Worm (Caenorhabditis elegans) whole organism, young adult: Measurements from ENCODE around the gene zhit-1.

Experiments
- B0019.2 ChIP-seq: fragments of 200-800 bp; sonication (Bioruptor generic); conservative IDR thresholded peaks from 2 replicates; pipeline ENCODE4 v1.3.6; 2022; ENCODE audit warnings: missing genetic modification reagents, missing genetic modification characterization, missing compliant biosample characterization
- Y53F4B.3 ChIP-seq: fragments of 200-800 bp; sonication (Bioruptor generic); IDR thresholded peaks from 2 replicates; pipeline ENCODE4 v1.3.6; 2022; ENCODE audit warnings: missing genetic modification reagents, missing genetic modification characterization, missing compliant biosample characterization
- akir-1 ChIP-seq: fragments of 200-800 bp; sonication (Bioruptor generic); optimal IDR thresholded peaks from 2 replicates; lab custom pipeline; 2018; ENCODE audit warnings: mild to moderate bottlenecking, missing genetic modification characterization, moderate library complexity, missing compliant biosample characterization
- egrh-3 ChIP-seq: fragments of 200-800 bp; sonication (Bioruptor generic); IDR thresholded peaks from 2 replicates; pipeline ENCODE4 v1.3.6; 2022; ENCODE audit warnings: missing genetic modification reagents, missing genetic modification characterization, missing compliant biosample characterization
- let-526 ChIP-seq: fragments of 200-800 bp; sonication (Bioruptor generic); IDR thresholded peaks from 2 replicates; pipeline ENCODE4 v1.3.6; 2022; ENCODE audit warnings: missing genetic modification reagents, missing genetic modification characterization, missing compliant biosample characterization
- mel-28 ChIP-seq: sonication (generic microtip); optimal IDR thresholded peaks from 2 replicates; lab custom pipeline; 2016; ENCODE audit warnings: borderline replicate concordance, mild to moderate bottlenecking, missing genetic modification characterization, missing compliant biosample characterization
- nhr-120 ChIP-seq: fragments of 200-800 bp; sonication (Bioruptor generic); IDR thresholded peaks from 2 replicates; pipeline ENCODE4 v1.3.6; 2022; ENCODE audit warnings: missing genetic modification characterization, missing compliant biosample characterization
- ztf-25 ChIP-seq: fragments of 200-800 bp; sonication (Bioruptor generic); IDR thresholded peaks from 2 replicates; pipeline ENCODE4 v1.3.6; 2022; ENCODE audit warnings: missing genetic modification reagents, missing genetic modification characterization, missing compliant biosample characterization

DNA sequence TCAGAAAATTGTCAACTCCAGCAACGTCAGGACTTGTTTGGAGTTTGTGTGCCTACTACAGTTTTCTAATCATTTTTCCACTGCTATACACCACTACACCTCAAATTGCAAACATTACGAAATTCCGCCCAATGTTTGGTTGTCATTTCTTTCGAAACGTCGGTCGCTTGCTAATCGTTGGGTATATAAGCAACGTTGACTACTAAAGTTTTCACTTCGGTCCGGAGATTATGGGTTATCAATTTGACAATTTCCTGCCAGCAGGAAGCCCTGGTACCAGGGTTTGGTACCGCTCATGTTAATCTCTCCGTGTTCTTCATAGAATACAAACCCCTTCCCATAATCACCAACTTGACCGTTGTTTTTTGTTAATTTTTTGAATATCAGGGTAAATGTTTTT, 20.3 kb downstream of the zhit-1 start:
- no peak for TF ChIP-seq akir-1
- no peak for TF ChIP-seq ztf-25 (GFP tag; lab: Robert Waterston, UW)
- TF ChIP-seq egrh-3 (GFP tag; lab: Robert Waterston, UW) = no peak
- no peak for TF ChIP-seq mel-28 (tag; lab: Kevin White, UChicago)
- TF ChIP-seq let-526 = no peak
- TF ChIP-seq B0019.2 (GFP tag; lab: Robert Waterston, UW) = no peak
- no peak for TF ChIP-seq Y53F4B.3 (GFP tag; lab: Robert Waterston, UW)
- no peak for TF ChIP-seq nhr-120 (GFP tag; lab: Robert Waterston, UW)
